Worm (Caenorhabditis elegans) whole organism, young adult: ENCODE data around the gene F19H6.5.

ENCODE experiments used
- B0261.1 ChIP-seq: sonication (generic microtip); optimal IDR thresholded peaks from 2 replicates; lab custom pipeline; 2016; ENCODE audit warnings: mild to moderate bottlenecking, missing genetic modification characterization, moderate library complexity, missing compliant biosample characterization
- B0336.3 ChIP-seq: fragments of 200-800 bp; sonication (Bioruptor generic); IDR thresholded peaks from 2 replicates; pipeline ENCODE4 v1.3.6; 2022; ENCODE audit warnings: missing genetic modification characterization, missing compliant biosample characterization
- F10E7.11 ChIP-seq: sonication (generic microtip); optimal IDR thresholded peaks from 2 replicates; lab custom pipeline; 2017; ENCODE audit warnings: mild to moderate bottlenecking, missing genetic modification characterization, moderate library complexity, missing compliant biosample characterization
- F37B4.10 ChIP-seq: fragments of 200-800 bp; sonication (Bioruptor generic); IDR thresholded peaks from 2 replicates; pipeline ENCODE4 v1.3.6; 2022; ENCODE audit warnings: missing genetic modification characterization, missing compliant biosample characterization
- F39B2.1 ChIP-seq: fragments of 200-800 bp; sonication (Bioruptor generic); IDR thresholded peaks from 2 replicates; pipeline ENCODE4 v1.3.6; 2022; ENCODE audit warnings: missing genetic modification reagents, missing genetic modification characterization, missing compliant biosample characterization
- F49E8.2 ChIP-seq: sonication (generic microtip); optimal IDR thresholded peaks from 3 replicates; lab custom pipeline; 2017; ENCODE audit warnings: missing genetic modification characterization, mild to moderate bottlenecking, missing compliant biosample characterization, antibody characterized with exemption, moderate library complexity; ENCODE audit not compliant: insufficient read depth
- F55B11.4 ChIP-seq: sonication (generic microtip); optimal IDR thresholded peaks from 2 replicates; lab custom pipeline; 2016; ENCODE audit warnings: missing compliant biosample characterization, missing genetic modification characterization, borderline replicate concordance; ENCODE audit not compliant: insufficient read depth
- K11D2.4 ChIP-seq: fragments of 200-800 bp; sonication (Bioruptor generic); IDR thresholded peaks from 2 replicates; pipeline ENCODE4 v1.3.6; 2022; ENCODE audit warnings: missing genetic modification reagents, missing genetic modification characterization, missing compliant biosample characterization
- T07F8.4 ChIP-seq: sonication (generic microtip); optimal IDR thresholded peaks from 2 replicates; lab custom pipeline; 2016; ENCODE audit warnings: mild to moderate bottlenecking, missing genetic modification characterization, moderate library complexity, missing compliant biosample characterization
- T26A5.8 ChIP-seq: sonication (generic microtip); optimal IDR thresholded peaks from 2 replicates; lab custom pipeline; 2016; ENCODE audit warnings: missing genetic modification characterization, missing compliant biosample characterization
- Y95B8A.8 ChIP-seq: fragments of 200-800 bp; sonication (Bioruptor generic); IDR thresholded peaks from 2 replicates; pipeline ENCODE4 v1.3.6; 2022; ENCODE audit warnings: missing genetic modification reagents, missing genetic modification characterization, missing compliant biosample characterization
- akir-1 ChIP-seq: fragments of 200-800 bp; sonication (Bioruptor generic); optimal IDR thresholded peaks from 2 replicates; lab custom pipeline; 2018; ENCODE audit warnings: mild to moderate bottlenecking, missing genetic modification characterization, moderate library complexity, missing compliant biosample characterization
- ama-1 ChIP-seq, 3 experiments: fragments of 150-350 bp in 1 of 3; sonication (generic microtip) in 2 of 3; optimal IDR thresholded peaks; 2 replicates each; lab custom pipeline; 2014 to 2018; ENCODE audit warnings: missing biosample characterization in 2 of 3, missing genetic modification characterization in 2 of 3, missing genetic modification reagents in 2 of 3
- atf-7 ChIP-seq: sonication (generic microtip); optimal IDR thresholded peaks from 2 replicates; lab custom pipeline; 2017; ENCODE audit warnings: mild to moderate bottlenecking, missing genetic modification characterization, missing compliant biosample characterization
- attf-6 ChIP-seq: fragments of 200-800 bp; sonication (Bioruptor generic); IDR thresholded peaks from 2 replicates; pipeline ENCODE4 v1.3.6; 2022; ENCODE audit warnings: missing genetic modification reagents, missing genetic modification characterization, missing compliant biosample characterization
- ccch-3 ChIP-seq: fragments of 200-800 bp; sonication (Bioruptor generic); optimal IDR thresholded peaks from 2 replicates; lab custom pipeline; 2018; ENCODE audit warnings: mild to moderate bottlenecking, missing genetic modification characterization, missing compliant biosample characterization
- ceh-40 ChIP-seq: fragments of 200-800 bp; sonication (Bioruptor generic); IDR thresholded peaks from 2 replicates; pipeline ENCODE4 v1.3.6; 2022; ENCODE audit warnings: missing genetic modification characterization, missing compliant biosample characterization
- ceh-91 ChIP-seq: fragments of 200-800 bp; sonication (Bioruptor generic); IDR thresholded peaks from 2 replicates; pipeline ENCODE4 v1.3.6; 2022; ENCODE audit warnings: missing genetic modification reagents, missing genetic modification characterization, missing compliant biosample characterization
- dpl-1 ChIP-seq: fragments of 150-350 bp; optimal IDR thresholded peaks from 2 replicates; lab custom pipeline; 2014; ENCODE audit warnings: missing biosample characterization, missing genetic modification reagents, missing genetic modification characterization
- efl-1 ChIP-seq: fragments of 150-350 bp; optimal IDR thresholded peaks from 2 replicates; lab custom pipeline; 2014; ENCODE audit warnings: missing biosample characterization, missing genetic modification reagents, missing genetic modification characterization
- egl-18 ChIP-seq: fragments of 200-800 bp; sonication (Bioruptor generic); IDR thresholded peaks from 2 replicates; pipeline ENCODE4 v1.3.6; 2022; ENCODE audit warnings: missing genetic modification reagents, missing genetic modification characterization, missing compliant biosample characterization
- egl-44 ChIP-seq: fragments of 200-800 bp; sonication (Bioruptor generic); IDR thresholded peaks from 2 replicates; pipeline ENCODE4 v1.3.6; 2022; ENCODE audit warnings: missing genetic modification reagents, missing genetic modification characterization, missing compliant biosample characterization
- egrh-3 ChIP-seq: fragments of 200-800 bp; sonication (Bioruptor generic); IDR thresholded peaks from 2 replicates; pipeline ENCODE4 v1.3.6; 2022; ENCODE audit warnings: missing genetic modification reagents, missing genetic modification characterization, missing compliant biosample characterization
- ekl-4 ChIP-seq: fragments of 200-800 bp; sonication (Bioruptor generic); IDR thresholded peaks from 2 replicates; pipeline ENCODE4 v1.3.6; 2022; ENCODE audit warnings: missing genetic modification reagents, missing genetic modification characterization, missing compliant biosample characterization
- ets-4 ChIP-seq: fragments of 200-800 bp; sonication (Bioruptor generic); optimal IDR thresholded peaks from 2 replicates; lab custom pipeline; 2018; ENCODE audit warnings: mild to moderate bottlenecking, missing genetic modification characterization, missing compliant biosample characterization
- gei-17 ChIP-seq: fragments of 200-800 bp; sonication (Bioruptor generic); optimal IDR thresholded peaks from 2 replicates; lab custom pipeline; 2018; ENCODE audit warnings: mild to moderate bottlenecking, missing genetic modification characterization, missing compliant biosample characterization
- him-1 ChIP-seq: sonication (generic microtip); optimal IDR thresholded peaks from 2 replicates; lab custom pipeline; 2016; ENCODE audit warnings: missing genotype, missing genetic modification reagents, missing genetic modification characterization, missing compliant biosample characterization
- let-526 ChIP-seq: fragments of 200-800 bp; sonication (Bioruptor generic); IDR thresholded peaks from 2 replicates; pipeline ENCODE4 v1.3.6; 2022; ENCODE audit warnings: missing genetic modification reagents, missing genetic modification characterization, missing compliant biosample characterization
- lin-26 ChIP-seq: fragments of 200-800 bp; sonication (Bioruptor generic); IDR thresholded peaks from 2 replicates; pipeline ENCODE4 v1.3.6; 2022; ENCODE audit warnings: missing genetic modification reagents, missing genetic modification characterization, missing compliant biosample characterization
- lin-35 ChIP-seq, 3 experiments: fragments of 150-350 bp in 2 of 3; sonication (generic microtip) in 1 of 3; optimal IDR thresholded peaks; 2 replicates each; lab custom pipeline; 2014 to 2018; ENCODE audit warnings: missing biosample characterization in 3 of 3, missing genetic modification characterization in 3 of 3, missing genetic modification reagents in 3 of 3
- lsl-1 ChIP-seq: fragments of 200-800 bp; sonication (Bioruptor generic); optimal IDR thresholded peaks from 2 replicates; lab custom pipeline; 2018; ENCODE audit warnings: mild to moderate bottlenecking, missing genetic modification characterization, moderate library complexity, missing compliant biosample characterization
- lsy-27 ChIP-seq: sonication (generic microtip); optimal IDR thresholded peaks from 2 replicates; lab custom pipeline; 2017; ENCODE audit warnings: missing genetic modification characterization, mild to moderate bottlenecking, missing compliant biosample characterization, antibody characterized with exemption, missing genotype, borderline replicate concordance; ENCODE audit not compliant: insufficient read depth
- madf-3 ChIP-seq: fragments of 200-800 bp; sonication (Bioruptor generic); IDR thresholded peaks from 2 replicates; pipeline ENCODE4 v1.3.6; 2022; ENCODE audit warnings: missing genetic modification reagents, missing genetic modification characterization, missing compliant biosample characterization
- madf-6 ChIP-seq: fragments of 200-800 bp; sonication (Bioruptor generic); IDR thresholded peaks from 2 replicates; pipeline ENCODE4 v1.3.6; 2022; ENCODE audit warnings: missing genetic modification reagents, missing genetic modification characterization, missing compliant biosample characterization
- mes-4 ChIP-seq: sonication (generic microtip); optimal IDR thresholded peaks from 2 replicates; lab custom pipeline; 2016; ENCODE audit warnings: missing genotype, missing genetic modification characterization, missing compliant biosample characterization
- nfya-2 ChIP-seq: fragments of 200-800 bp; sonication (Bioruptor generic); IDR thresholded peaks from 2 replicates; pipeline ENCODE4 v1.3.6; 2022; ENCODE audit warnings: missing genetic modification reagents, missing genetic modification characterization, missing compliant biosample characterization
- nfyb-1 ChIP-seq: fragments of 200-800 bp; sonication (Bioruptor generic); IDR thresholded peaks from 2 replicates; pipeline ENCODE4 v1.3.6; 2022; ENCODE audit warnings: missing genetic modification reagents, missing genetic modification characterization, missing compliant biosample characterization
- rcor-1 ChIP-seq: fragments of 200-800 bp; sonication (Bioruptor generic); IDR thresholded peaks from 2 replicates; pipeline ENCODE4 v1.3.6; 2022; ENCODE audit warnings: missing genetic modification reagents, missing genetic modification characterization, missing compliant biosample characterization
- sea-2 ChIP-seq: fragments of 200-800 bp; sonication (Bioruptor generic); IDR thresholded peaks from 2 replicates; pipeline ENCODE4 v1.3.6; 2022; ENCODE audit warnings: missing genetic modification characterization, missing compliant biosample characterization
- xnd-1 ChIP-seq: sonication (generic microtip); optimal IDR thresholded peaks from 2 replicates; lab custom pipeline; 2016; ENCODE audit warnings: missing genotype, missing genetic modification reagents, missing genetic modification characterization, missing compliant biosample characterization
- ztf-25 ChIP-seq: fragments of 200-800 bp; sonication (Bioruptor generic); IDR thresholded peaks from 2 replicates; pipeline ENCODE4 v1.3.6; 2022; ENCODE audit warnings: missing genetic modification reagents, missing genetic modification characterization, missing compliant biosample characterization
- ztf-6 ChIP-seq: fragments of 200-800 bp; sonication (Bioruptor generic); IDR thresholded peaks from 2 replicates; pipeline ENCODE4 v1.3.6; 2022; ENCODE audit warnings: missing genetic modification reagents, missing genetic modification characterization, missing compliant biosample characterization

F19H6.5 gene

ce11 chrX:12346729-12347128, 18.0 kb downstream of the F19H6.5 start, which contains the start of gene F42F12.11:
Gene F42F12.11 (plus strand): TSS chrX:12347029.
- no peak for TF ChIP-seq xnd-1
- TF ChIP-seq efl-1 (GFP tag; lab: Kevin White, UChicago), result no peak
- no peak for TF ChIP-seq mes-4 (tag; lab: Kevin White, UChicago)
- no peak for TF ChIP-seq madf-3 (GFP tag; lab: Robert Waterston, UW)
- no peak for TF ChIP-seq lin-35 (GFP tag; optimal IDR thresholded peaks at IDR 0.05; lab: Kevin White, UChicago)
- TF ChIP-seq egl-44, result no peak

ce11 chrX:12343279-12343678, 21.4 kb downstream of the F19H6.5 start, which contains the start of the genes nspc-9 and nspc-10:
Gene nspc-9 (minus strand): TSS chrX:12343379.
Gene nspc-10 (plus strand): TSS chrX:12343609.
- TF ChIP-seq rcor-1 (no peak), him-1 (no peak), egl-18 (GFP tag; lab: Robert Waterston, UW) (no peak), lin-26 (GFP tag; lab: Robert Waterston, UW) (no peak), ccch-3 (no peak), Y95B8A.8 (GFP tag; lab: Robert Waterston, UW) (no peak), B0261.1 (tag; lab: Kevin White, UChicago) (no peak)
- TF ChIP-seq, all 124 proteins: peak for 0

ce11 chrX:12341338-12341737, 23.4 kb downstream of the F19H6.5 start, which contains the start of gene zig-2:
Gene zig-2 (minus strand): TSS chrX:12341438.
- no peak for TF ChIP-seq gei-17 (GFP tag; lab: Kevin White, UChicago)
- TF ChIP-seq K11D2.4, result no peak
- TF ChIP-seq ztf-6 (GFP tag; lab: Robert Waterston, UW), result no peak
- no peak for TF ChIP-seq xnd-1
- TF ChIP-seq ets-4 (GFP tag; lab: Kevin White, UChicago), result no peak
- TF ChIP-seq madf-3 (GFP tag; lab: Robert Waterston, UW), result no peak
- TF ChIP-seq T26A5.8 (tag; lab: Kevin White, UChicago), result no peak
- no peak for TF ChIP-seq ama-1 (optimal IDR thresholded peaks at IDR 0.05; lab: Kevin White, UChicago)
- TF ChIP-seq ama-1 (GFP tag; optimal IDR thresholded peaks at IDR 0.05; lab: Kevin White, UChicago), result no peak
- no peak for TF ChIP-seq attf-6
- no peak for TF ChIP-seq madf-6
- TF ChIP-seq, all 124 proteins: peak for 0

- TF ChIP-seq mes-4 (tag; lab: Kevin White, UChicago), result no peak
- TF ChIP-seq efl-1 (GFP tag; lab: Kevin White, UChicago), result no peak
- no peak for TF ChIP-seq B0336.3
- no peak; the same call in 1 of the 2 replicates for TF ChIP-seq egrh-3
- TF ChIP-seq madf-6, result no peak
- no peak for TF ChIP-seq atf-7 (tag; lab: Kevin White, UChicago)
- no peak for TF ChIP-seq ceh-91 (GFP tag; lab: Robert Waterston, UW)
- TF ChIP-seq nfya-2, result no peak
- TF ChIP-seq ztf-25 (GFP tag; lab: Robert Waterston, UW), result 0 out of 2 replicates have a peak, but pooled peaks have one; percentile 76
- TF ChIP-seq F39B2.1, result no peak
- no peak for TF ChIP-seq madf-3 (GFP tag; lab: Robert Waterston, UW)
- no peak for TF ChIP-seq xnd-1
- peak; percentile 52 for TF ChIP-seq T07F8.4 (tag; lab: Kevin White, UChicago)
- no peak for TF ChIP-seq F10E7.11 (tag; lab: Kevin White, UChicago)
- no peak for TF ChIP-seq akir-1
- TF ChIP-seq nfyb-1 (GFP tag; lab: Robert Waterston, UW), result 0 out of 2 replicates have a peak, but pooled peaks have one; percentile 45
- TF ChIP-seq F37B4.10 (GFP tag; lab: Robert Waterston, UW), result no peak
- TF ChIP-seq lsy-27 (tag; lab: Kevin White, UChicago), result no peak
- TF ChIP-seq sea-2, result no peak
- no peak for TF ChIP-seq F49E8.2 (tag; lab: Kevin White, UChicago)
- no peak for TF ChIP-seq dpl-1 (GFP tag; lab: Kevin White, UChicago)
- TF ChIP-seq lin-35 (GFP tag; optimal IDR thresholded peaks at IDR 0.05; lab: Kevin White, UChicago), result no peak
- TF ChIP-seq let-526, result no peak
- no peak for TF ChIP-seq T26A5.8 (tag; lab: Kevin White, UChicago)
- TF ChIP-seq F55B11.4 (tag; lab: Kevin White, UChicago), result no peak
- TF ChIP-seq lsl-1, result no peak
- no peak for TF ChIP-seq ekl-4 (GFP tag; lab: Robert Waterston, UW)
- peak; percentile 72; the same call in 1 of the 2 replicates for TF ChIP-seq ceh-40
These were observed 26.7 kb downstream of the F19H6.5 start, which contains the start of gene srd-44 for ce11 chrX:12337846-12338490. Gene srd-44 (plus strand): TSS chrX:12338440.
